Worm (Caenorhabditis elegans) whole organism, L4 larva: Measurements from ENCODE around the gene col-83.

ENCODE experiments used
- ama-1 ChIP-seq: fragments of 150-350 bp; optimal IDR thresholded peaks from 2 replicates; lab custom pipeline; 2014; ENCODE audit warnings: inconsistent platforms, mixed read lengths
- ceh-82 ChIP-seq: sonication (generic microtip); optimal IDR thresholded peaks from 2 replicates; lab custom pipeline; 2017; ENCODE audit warnings: missing biosample characterization, missing genetic modification characterization
- dpl-1 ChIP-seq: fragments of 150-350 bp; optimal IDR thresholded peaks from 2 replicates; lab custom pipeline; 2014; ENCODE audit warnings: missing biosample characterization, missing genetic modification reagents, missing genetic modification characterization
- lin-15B ChIP-seq: fragments of 150-350 bp; sonication (generic microtip); optimal IDR thresholded peaks from 3 replicates; lab custom pipeline; 2014; ENCODE audit warnings: missing biosample characterization, missing genetic modification characterization
- lin-38 ChIP-seq: fragments of 200-800 bp; sonication (Bioruptor generic); IDR thresholded peaks from 2 replicates; pipeline ENCODE4 v1.3.6; 2022; ENCODE audit warnings: missing genetic modification reagents, missing genetic modification characterization, missing compliant biosample characterization
- mdt-29 ChIP-seq: fragments of 200-800 bp; sonication (Bioruptor generic); IDR thresholded peaks from 2 replicates; pipeline ENCODE4 v1.3.6; 2022; ENCODE audit warnings: missing genetic modification reagents, missing genetic modification characterization, missing compliant biosample characterization
- mep-1 ChIP-seq: fragments of 150-350 bp; sonication (generic microtip); optimal IDR thresholded peaks from 3 replicates; lab custom pipeline; 2014; ENCODE audit warnings: missing biosample characterization, missing genetic modification characterization
- mes-2 ChIP-seq: sonication (generic microtip); optimal IDR thresholded peaks from 2 replicates; lab custom pipeline; 2016; ENCODE audit warnings: missing genotype, mild to moderate bottlenecking, missing genetic modification characterization, missing compliant biosample characterization; ENCODE audit not compliant: poor library complexity, severe bottlenecking
- nhr-10 ChIP-seq: fragments of 150-350 bp; optimal IDR thresholded peaks from 2 replicates; lab custom pipeline; 2014; ENCODE audit warnings: missing biosample characterization, missing genetic modification characterization
- nhr-237 ChIP-seq: sonication (generic microtip); optimal IDR thresholded peaks from 2 replicates; lab custom pipeline; 2017; ENCODE audit warnings: missing biosample characterization, missing genetic modification characterization
- skn-1 ChIP-seq: fragments of 150-350 bp; optimal IDR thresholded peaks from 2 replicates; lab custom pipeline; 2014; ENCODE audit warnings: missing biosample characterization, missing genetic modification characterization
- snpc-4 ChIP-seq: fragments of 150-350 bp; optimal IDR thresholded peaks from 2 replicates; lab custom pipeline; 2014; ENCODE audit warnings: missing biosample characterization, missing genetic modification characterization
- unc-130 ChIP-seq: sonication (generic microtip); optimal IDR thresholded peaks from 2 replicates; lab custom pipeline; 2016; ENCODE audit warnings: missing genetic modification reagents, missing genetic modification characterization, missing compliant biosample characterization
- zag-1 ChIP-seq: fragments of 150-350 bp; optimal IDR thresholded peaks from 2 replicates; lab custom pipeline; 2014; ENCODE audit warnings: missing biosample characterization, missing genetic modification characterization

DNA sequence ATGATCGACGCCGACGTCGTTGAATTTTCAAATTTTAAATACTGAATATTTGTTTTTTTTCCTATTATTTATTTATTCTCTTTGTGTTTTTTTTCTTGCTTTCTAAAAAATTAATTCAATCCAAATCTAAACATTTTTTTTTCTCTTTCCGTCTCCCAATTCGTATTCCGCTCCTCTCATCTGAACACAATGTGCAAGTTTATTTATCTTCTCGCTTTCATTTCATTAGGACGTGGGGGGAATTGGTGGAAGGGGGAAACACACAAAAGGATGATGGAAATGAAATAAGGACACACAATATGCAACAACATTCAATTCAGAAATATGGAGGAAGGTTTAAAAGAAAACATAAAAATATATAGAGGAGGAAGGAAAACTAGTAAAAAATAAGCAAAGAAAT lies 18.0 kb downstream of the col-83 start:
- TF ChIP-seq zag-1 (tag; lab: Kevin White, UChicago) (no peak), nhr-237 (no peak), nhr-10 (tag; lab: Kevin White, UChicago) (no peak), lin-15B (tag; lab: Kevin White, UChicago) (no peak), mdt-29 (GFP tag; lab: Robert Waterston, UW) (no peak), ceh-82 (tag; lab: Kevin White, UChicago) (no peak), dpl-1 (GFP tag; lab: Kevin White, UChicago) (no peak), lin-38 (GFP tag; lab: Robert Waterston, UW) (no peak), unc-130 (GFP tag; lab: Kevin White, UChicago) (no peak), mep-1 (tag; lab: Kevin White, UChicago) (no peak), ama-1 (no peak), snpc-4 (tag; lab: Kevin White, UChicago) (no peak), mes-2 (tag; lab: Kevin White, UChicago) (no peak), skn-1 (tag; lab: Kevin White, UChicago) (no peak)
